Worm (Caenorhabditis elegans): ENCODE results near the gene ttr-48.

Gene ttr-48

DNA sequence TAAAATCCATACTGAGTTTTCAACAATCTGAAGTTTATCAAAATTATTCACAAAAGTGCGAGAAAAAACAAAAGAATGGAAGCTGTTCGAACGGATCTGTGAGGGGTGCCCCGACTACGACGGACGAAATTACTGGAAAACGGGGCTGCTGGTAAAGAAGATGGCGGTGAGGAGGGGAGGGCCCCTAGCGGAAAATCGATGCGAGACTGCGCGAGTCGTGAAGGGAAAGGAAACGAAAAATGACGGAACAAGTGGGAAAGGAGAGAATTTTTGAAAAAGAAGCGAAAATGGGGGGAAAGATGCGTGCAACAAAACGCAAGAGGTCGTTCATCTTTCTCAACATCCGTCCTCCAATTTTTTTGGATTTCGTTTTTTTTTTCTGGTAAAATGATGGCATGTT is 39.5 kb downstream of the ttr-48 start:
- TF ChIP-seq nfyb-1 (GFP tag; IDR thresholded peaks at IDR 0.05) (0 out of 2 replicates have a peak, but pooled peaks have one; percentile 35), rec-8 (tag; optimal IDR thresholded peaks at IDR 0.05) (no peak), zfh-2 (GFP tag; conservative IDR thresholded peaks at IDR 0.05) (peak; percentile 74), snpc-1.1 (tag; optimal IDR thresholded peaks at IDR 0.05; ENCODE audit: insufficient read depth) (no peak), nhr-27 (tag; optimal IDR thresholded peaks at IDR 0.05) (no peak), nhr-179 (tag; optimal IDR thresholded peaks at IDR 0.05) (no peak)

DNA sequence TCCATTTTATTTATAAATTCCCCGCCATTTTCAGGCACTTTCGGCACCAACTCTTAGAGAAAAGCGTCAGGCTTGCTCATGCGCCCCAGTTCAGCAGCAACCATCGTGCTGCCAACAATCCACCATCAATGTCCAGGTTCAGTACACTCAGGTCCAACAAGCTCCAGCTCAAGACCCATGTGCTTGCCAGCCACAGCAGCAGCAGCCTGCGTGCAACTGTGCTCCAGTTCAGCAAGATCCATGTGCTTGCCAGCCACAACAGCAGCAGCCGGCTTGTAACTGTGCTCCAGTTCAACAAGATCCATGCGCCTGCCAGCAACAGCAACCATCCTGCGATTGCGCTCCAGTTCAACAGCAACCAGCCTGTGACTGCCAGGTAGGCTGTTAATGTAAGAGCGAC is 44.0 kb downstream of the ttr-48 start:
- no peak for TF ChIP-seq madf-3 (GFP tag; IDR thresholded peaks at IDR 0.05)
- TF ChIP-seq B0336.3 (GFP tag; IDR thresholded peaks at IDR 0.05), result no peak
- no peak for TF ChIP-seq B0261.1 (tag; optimal IDR thresholded peaks at IDR 0.05)
- TF ChIP-seq unc-130 (GFP tag; optimal IDR thresholded peaks at IDR 0.05), result no peak
- peak; percentile 65 for TF ChIP-seq zfh-2 (GFP tag; conservative IDR thresholded peaks at IDR 0.05)
- TF ChIP-seq egrh-3 (GFP tag; IDR thresholded peaks at IDR 0.05), result 0 out of 2 replicates have a peak, but pooled peaks have one; percentile 9
- no peak for TF ChIP-seq ceh-27 (GFP tag; optimal IDR thresholded peaks at IDR 0.05)

DNA sequence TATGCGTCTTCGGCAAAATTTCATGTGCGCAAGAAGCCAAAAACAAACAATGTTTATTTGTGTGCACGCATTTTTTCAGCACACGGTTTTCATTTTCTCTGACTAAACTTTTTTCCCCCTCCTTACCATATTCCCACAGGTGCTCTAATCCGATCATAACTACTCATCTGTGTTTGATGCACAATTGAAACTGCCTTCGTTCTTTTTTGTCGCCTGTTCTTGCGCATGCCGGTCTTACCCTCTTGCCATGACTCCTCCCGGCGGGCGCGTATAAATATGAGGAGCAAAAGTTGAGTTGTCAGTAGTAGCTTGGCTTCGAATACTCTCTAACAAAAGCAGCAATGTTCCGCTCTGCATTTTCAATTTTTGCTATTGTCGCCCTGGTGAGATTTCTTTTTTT is 44.4 kb downstream of the ttr-48 start, which contains the start of gene abu-10:
TSS of gene abu-10 (plus strand) at position 301 of the 400 bp plus-strand sequence.
- TF ChIP-seq efl-1 (GFP tag; optimal IDR thresholded peaks at IDR 0.05) (no peak), F57C9.4 (tag; optimal IDR thresholded peaks at IDR 0.05) (no peak), rcor-1 (GFP tag; IDR thresholded peaks at IDR 0.05) (no peak), bed-1 (GFP tag; IDR thresholded peaks at IDR 0.05) (no peak), hmg-1.2 (GFP tag; IDR thresholded peaks at IDR 0.05) (no peak), attf-6 (GFP tag; IDR thresholded peaks at IDR 0.05) (no peak), ets-4 (GFP tag; optimal IDR thresholded peaks at IDR 0.05) (no peak), zfh-2 (GFP tag; conservative IDR thresholded peaks at IDR 0.05) (no peak), nfya-1 (tag; optimal IDR thresholded peaks at IDR 0.05; ENCODE audit: borderline replicate concordance, insufficient read depth) (no peak), ceh-91 (GFP tag; IDR thresholded peaks at IDR 0.05) (no peak), sptf-2 (GFP tag; optimal IDR thresholded peaks at IDR 0.05) (no peak), D2030.7 (GFP tag; IDR thresholded peaks at IDR 0.05) (no peak)

DNA sequence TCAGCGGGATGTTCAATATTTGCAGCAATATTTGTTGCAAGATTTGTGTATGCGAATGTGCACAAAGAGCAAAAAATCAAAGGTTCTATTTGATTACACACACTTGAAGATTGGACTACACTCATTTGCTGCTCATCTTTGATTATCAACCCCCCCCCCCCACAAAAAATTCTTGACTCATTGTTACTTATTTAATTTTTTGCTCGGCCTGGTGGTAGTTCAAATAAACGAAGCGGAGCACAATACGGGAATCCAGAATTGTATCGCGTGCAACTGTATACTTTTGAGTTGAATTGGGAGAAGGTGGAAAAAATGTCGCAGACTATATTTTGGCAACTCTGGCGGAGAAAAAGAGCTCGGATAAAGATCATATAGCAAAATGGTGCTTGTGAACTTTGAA is 46.6 kb downstream of the ttr-48 start, which contains the start of gene F35A5.5:
TSS of gene F35A5.5 (minus strand) at position 101 of the 400 bp plus-strand sequence.
- TF ChIP-seq chd-7 (tag; optimal IDR thresholded peaks at IDR 0.05) (no peak), somi-1 (GFP tag; optimal IDR thresholded peaks at IDR 0.05) (no peak), dpff-1 (tag; optimal IDR thresholded peaks at IDR 0.05) (no peak), nfya-1 (tag; optimal IDR thresholded peaks at IDR 0.05; ENCODE audit: borderline replicate concordance, insufficient read depth) (no peak), lsl-1 (GFP tag; optimal IDR thresholded peaks at IDR 0.05) (no peak), tbp1 (GFP tag; optimal IDR thresholded peaks at IDR 0.05) (no peak), lin-26 (GFP tag; IDR thresholded peaks at IDR 0.05) (no peak), F57C9.4 (tag; optimal IDR thresholded peaks at IDR 0.05) (no peak), die-1 (tag; optimal IDR thresholded peaks at IDR 0.05) (no peak)

DNA sequence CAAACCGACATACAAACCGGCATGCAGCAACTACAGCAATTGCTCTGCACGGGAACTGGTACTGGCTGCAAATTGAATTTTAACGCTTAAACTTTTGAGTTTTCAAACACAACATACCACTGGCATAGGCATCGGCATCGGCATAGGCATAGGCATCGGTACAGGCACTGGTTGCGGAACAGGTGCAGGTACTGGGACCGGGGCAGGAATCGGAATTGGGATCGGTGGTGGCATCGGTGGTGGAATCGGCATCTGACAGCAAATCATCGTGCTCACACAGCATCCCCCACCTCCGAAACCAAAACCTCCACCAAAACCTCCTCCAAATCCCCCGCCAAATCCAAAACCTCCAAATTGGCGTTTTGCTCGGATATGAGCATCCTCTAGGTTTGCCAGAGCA is 48.1 kb downstream of the ttr-48 start:
- TF ChIP-seq egl-44 (GFP tag; IDR thresholded peaks at IDR 0.05), result no peak
- peak; percentile 72 for TF ChIP-seq zfh-2 (GFP tag; conservative IDR thresholded peaks at IDR 0.05)
- TF ChIP-seq snpc-1.1 (tag; optimal IDR thresholded peaks at IDR 0.05; ENCODE audit: insufficient read depth), result no peak
- TF ChIP-seq nfya-2 (GFP tag; IDR thresholded peaks at IDR 0.05), result no peak
